Fruit fly (Drosophila melanogaster): ENCODE results near the gene osk.
A peak's percentile ranks its signal among the peaks of the same experiment; 100 is the strongest.

osk gene

DNA sequence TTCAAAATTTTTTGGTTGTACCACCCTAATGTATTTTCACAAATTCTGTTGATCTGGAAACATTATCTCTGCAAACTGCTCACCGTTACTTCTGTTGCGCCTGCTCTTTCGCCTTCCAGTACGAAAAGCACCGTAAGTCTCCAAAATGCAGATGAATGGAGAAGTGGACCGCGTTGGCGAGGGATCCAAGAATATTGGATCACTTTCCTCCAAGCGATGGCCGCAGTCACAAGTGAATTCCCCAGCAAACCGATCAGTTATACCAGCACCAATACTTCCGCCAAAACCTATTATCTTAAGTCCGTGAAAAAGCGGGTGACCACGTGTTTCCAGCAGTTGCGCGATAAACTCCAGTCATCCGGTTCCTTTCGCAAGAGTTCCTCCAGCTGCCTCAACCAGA is at the start of gene osk:
TSS of gene osk (plus strand) at position 197 of the 400 bp plus-strand sequence.
- TF ChIP-seq CG17801 (GFP tag; optimal IDR thresholded peaks at IDR 0.05; ENCODE audit: partially characterized antibody), result no peak

DNA sequence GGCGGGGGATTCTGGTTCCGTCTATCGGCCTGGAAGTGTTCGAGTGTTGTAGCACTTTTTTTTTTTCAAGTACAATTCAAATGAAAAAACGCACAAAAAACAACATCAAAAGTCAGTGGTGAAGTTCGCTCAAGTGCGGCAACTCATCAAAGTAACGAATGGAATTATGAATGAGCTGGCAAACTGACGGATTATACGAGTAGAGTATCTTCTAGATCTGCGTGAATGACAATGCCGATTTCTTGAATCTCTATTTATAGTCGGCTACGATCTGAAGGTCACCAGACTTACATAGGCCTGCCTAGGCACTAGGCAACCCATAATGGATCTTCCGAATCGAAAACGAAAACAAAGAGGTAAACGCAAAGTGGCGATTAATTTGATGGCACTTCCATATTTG is 49.3 kb upstream of the osk start:
- TF ChIP-seq CG17801 (GFP tag; optimal IDR thresholded peaks at IDR 0.05; ENCODE audit: partially characterized antibody), result no peak

DNA sequence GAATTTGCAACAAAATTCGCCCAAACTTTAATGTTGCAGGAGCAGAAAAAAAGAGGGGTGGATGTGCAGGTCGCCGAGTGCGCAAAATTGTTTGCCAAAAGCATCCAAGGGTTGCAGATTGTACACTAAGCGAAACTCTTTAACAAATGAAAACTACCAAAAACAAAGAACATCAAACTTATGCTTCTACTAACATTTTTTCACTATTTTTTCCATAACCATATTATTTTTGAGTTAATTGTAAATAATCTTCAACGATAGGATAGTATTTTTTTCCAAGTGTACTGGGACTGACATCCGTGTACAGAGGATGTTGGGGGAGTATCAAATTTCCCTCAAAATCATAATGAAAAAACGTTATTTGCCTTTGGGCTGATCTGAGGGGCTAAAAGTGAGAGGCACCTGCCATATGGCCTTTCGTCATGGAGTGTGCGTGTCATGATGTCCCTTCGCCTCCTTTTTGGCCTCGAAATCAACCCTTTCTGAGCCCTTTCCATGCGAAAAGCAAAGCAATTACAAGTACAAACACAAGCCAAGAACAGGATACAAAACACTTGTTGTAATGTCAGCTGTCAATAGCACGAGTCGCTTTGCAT is 48.1 kb upstream of the osk start:
- TF ChIP-seq CG17801 (GFP tag; optimal IDR thresholded peaks at IDR 0.05; ENCODE audit: partially characterized antibody), result no peak

- no peak for TF ChIP-seq CG17801 (GFP tag; optimal IDR thresholded peaks at IDR 0.05; ENCODE audit: partially characterized antibody)
Measured at dm6 chr3R:8890441-8890840, 44.5 kb upstream of the osk start.

DNA sequence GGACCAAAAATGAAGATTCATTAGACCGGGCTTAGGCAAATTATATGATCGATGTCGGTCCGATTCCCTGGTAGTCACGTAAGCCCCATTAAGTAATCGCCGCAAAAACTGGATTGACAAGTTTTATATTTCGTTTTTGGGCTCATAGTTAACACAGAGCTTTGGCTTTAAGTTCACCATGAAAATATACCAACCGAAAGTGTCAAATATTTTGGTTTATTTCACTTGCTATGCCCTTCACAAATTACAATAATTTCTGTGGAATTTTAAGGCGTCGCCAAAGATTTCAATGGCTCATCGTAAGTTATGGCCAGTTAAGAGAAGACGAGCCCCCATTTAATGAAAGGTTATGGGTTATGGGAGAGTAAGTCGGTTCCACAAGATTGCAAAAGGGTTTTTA is 43.3 kb upstream of the osk start:
- no peak for TF ChIP-seq CG17801 (GFP tag; optimal IDR thresholded peaks at IDR 0.05; ENCODE audit: partially characterized antibody)

dm6 chr3R:8892993-8893670 is 41.8 kb upstream of the osk start:
- TF ChIP-seq CG17801 (GFP tag; optimal IDR thresholded peaks at IDR 0.05; ENCODE audit: partially characterized antibody), result peak; percentile 85

- no peak for TF ChIP-seq CG17801 (GFP tag; optimal IDR thresholded peaks at IDR 0.05; ENCODE audit: partially characterized antibody)
Measured at dm6 chr3R:8896740-8897139, 38.2 kb upstream of the osk start.

DNA sequence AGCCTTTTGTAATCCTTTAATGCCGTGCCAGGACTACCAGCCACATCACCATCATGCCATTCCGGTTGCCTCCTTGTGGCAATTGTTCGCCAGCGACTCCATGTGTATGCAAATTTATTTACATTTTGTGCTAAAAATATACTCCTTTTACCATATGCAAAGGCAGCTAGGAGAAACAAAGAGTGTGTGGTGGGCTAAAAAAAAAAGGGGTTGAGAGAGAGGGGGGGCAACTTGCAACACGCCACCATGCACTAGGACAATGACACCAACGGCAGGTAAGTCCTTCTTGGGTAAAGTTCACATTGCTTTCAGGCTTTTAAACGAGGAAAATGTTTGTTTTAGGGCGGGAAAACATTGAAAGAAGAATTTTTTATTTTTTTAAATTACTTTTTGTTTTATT is 20.0 kb upstream of the osk start:
- no peak for TF ChIP-seq CG17801 (GFP tag; optimal IDR thresholded peaks at IDR 0.05; ENCODE audit: partially characterized antibody)

dm6 chr3R:8915537-8916332 is 19.2 kb upstream of the osk start:
- peak; percentile 53 for TF ChIP-seq CG17801 (GFP tag; optimal IDR thresholded peaks at IDR 0.05; ENCODE audit: partially characterized antibody)

DNA sequence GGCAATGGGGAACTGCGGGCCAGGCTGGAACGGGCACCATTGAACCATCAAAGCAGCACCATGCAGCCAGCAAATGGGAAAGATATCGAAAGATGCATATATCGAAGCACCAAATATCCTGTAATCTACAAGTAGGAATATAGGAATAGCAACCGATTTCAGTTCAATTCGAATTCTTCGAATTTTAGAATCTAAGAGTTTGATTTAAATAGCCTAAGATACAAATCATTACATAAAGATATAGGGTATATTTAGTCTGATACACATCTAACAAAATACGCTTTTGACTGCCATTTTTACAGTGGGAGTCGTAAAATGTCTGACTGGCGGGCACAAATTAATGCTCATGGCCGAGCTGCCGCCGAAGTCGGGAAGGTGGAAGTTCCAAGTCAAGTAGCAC is 16.1 kb upstream of the osk start:
- no peak for TF ChIP-seq CG17801 (GFP tag; optimal IDR thresholded peaks at IDR 0.05; ENCODE audit: partially characterized antibody)

- TF ChIP-seq CG17801 (GFP tag; optimal IDR thresholded peaks at IDR 0.05; ENCODE audit: partially characterized antibody), result no peak
Measured at dm6 chr3R:8920091-8920733, 14.7 kb upstream of the osk start.

dm6 chr3R:8921880-8922279 is 13.0 kb upstream of the osk start:
- TF ChIP-seq CG17801 (GFP tag; optimal IDR thresholded peaks at IDR 0.05; ENCODE audit: partially characterized antibody), result no peak

dm6 chr3R:8922617-8923242 is 12.2 kb upstream of the osk start:
- no peak for TF ChIP-seq CG17801 (GFP tag; optimal IDR thresholded peaks at IDR 0.05; ENCODE audit: partially characterized antibody)

- TF ChIP-seq CG17801 (GFP tag; optimal IDR thresholded peaks at IDR 0.05; ENCODE audit: partially characterized antibody), result peak; percentile 12
Measured at dm6 chr3R:8923774-8924369, 11.1 kb upstream of the osk start.

All from ovary, adult (tissue).